Worm (Caenorhabditis elegans) whole organism, midembryonic: ENCODE results near the gene B0035.15.

Source experiments
- T22C8.4 ChIP-seq: fragments of 200-800 bp; sonication (Bioruptor generic); IDR thresholded peaks from 2 replicates; pipeline ENCODE4 v1.3.6; 2022; ENCODE audit warnings: missing genetic modification characterization, missing compliant biosample characterization
- cog-1 ChIP-seq: sonication (generic microtip); optimal IDR thresholded peaks from 2 replicates; lab custom pipeline; 2016; ENCODE audit warnings: missing genetic modification characterization, missing compliant biosample characterization
- flt-1 ChIP-seq: fragments of 200-800 bp; sonication (Bioruptor generic); IDR thresholded peaks from 2 replicates; pipeline ENCODE4 v1.3.6; 2022; ENCODE audit warnings: missing genetic modification characterization, missing compliant biosample characterization
- med-1 ChIP-seq: sonication (generic microtip); optimal IDR thresholded peaks from 2 replicates; lab custom pipeline; 2017; ENCODE audit warnings: missing genetic modification characterization, mild to moderate bottlenecking, missing compliant biosample characterization, antibody characterized with exemption, missing genetic modification reagents; ENCODE audit not compliant: insufficient read depth

- TF ChIP-seq med-1 (GFP tag; lab: Kevin White, UChicago): no peak
- no peak for TF ChIP-seq flt-1 (GFP tag; lab: Robert Waterston, UW)
- TF ChIP-seq T22C8.4: no peak
- no peak for TF ChIP-seq cog-1
These were observed 34.7 kb upstream of the B0035.15 start, which contains the start of gene sart-3 for ce11 chrIV:11332751-11333150.
